Fruit fly (Drosophila melanogaster): Measurements from ENCODE around the gene CG34377.

Gene CG34377

dm6 chr3R:22356464-22357410 is 32.8 kb upstream of the CG34377 start, which contains the start of gene Sar1 (continued):
- TF ChIP-seq CG12071 (GFP tag; optimal IDR thresholded peaks at IDR 0.05) (no peak), hkb (optimal IDR thresholded peaks at IDR 0.05) (peak; percentile 56), hkb (GFP tag; IDR thresholded peaks at IDR 0.05) (no peak), hbn (GFP tag; IDR thresholded peaks at IDR 0.05; ENCODE audit: partially characterized antibody) (peak; percentile 95), ac (GFP tag; optimal IDR thresholded peaks at IDR 0.05) (no peak), sima (GFP tag; optimal IDR thresholded peaks at IDR 0.05) (no peak), Dbx (GFP tag; IDR thresholded peaks at IDR 0.05) (peak; percentile 74; the same call in 2 of the 3 replicates), CG1603 (tag; optimal IDR thresholded peaks at IDR 0.05) (peak; percentile 92), Fer2 (tag; optimal IDR thresholded peaks at IDR 0.05) (no peak), Awh (GFP tag; IDR thresholded peaks at IDR 0.05) (no peak), dmrt11E (tag; optimal IDR thresholded peaks at IDR 0.05) (peak; percentile 5), CG17912 (GFP tag; optimal IDR thresholded peaks at IDR 0.05) (peak; percentile 55), E2f2 (GFP tag; IDR thresholded peaks at IDR 0.05) (peak; percentile 100), gsb (GFP tag; IDR thresholded peaks at IDR 0.05) (no peak), CG42726 (GFP tag; IDR thresholded peaks at IDR 0.05; ENCODE audit: partially characterized antibody) (peak; percentile 96), Mrtf (GFP tag; IDR thresholded peaks at IDR 0.05) (no peak), lmd (GFP tag; IDR thresholded peaks at IDR 0.05) (no peak), MESR4 (GFP tag; optimal IDR thresholded peaks at IDR 0.05) (peak; percentile 86), scrt (GFP tag; optimal IDR thresholded peaks at IDR 0.05) (no peak), D19B (GFP tag; optimal IDR thresholded peaks at IDR 0.05) (no peak), Dek (tag; optimal IDR thresholded peaks at IDR 0.05) (peak; percentile 41), vfl (GFP tag; optimal IDR thresholded peaks at IDR 0.05) (no peak), caup (GFP tag; optimal IDR thresholded peaks at IDR 0.05; ENCODE audit: severe bottlenecking) (peak; percentile 22), slbo (GFP tag; IDR thresholded peaks at IDR 0.05) (peak; percentile 67), nom (GFP tag; optimal IDR thresholded peaks at IDR 0.05) (peak; percentile 37), CG8281 (tag; optimal IDR thresholded peaks at IDR 0.05) (no peak), sug (tag; optimal IDR thresholded peaks at IDR 0.05) (peak; percentile 60), wor (GFP tag; IDR thresholded peaks at IDR 0.05) (no peak), CG6654 (GFP tag; optimal IDR thresholded peaks at IDR 0.05) (no peak), CG3065 (GFP tag; optimal IDR thresholded peaks at IDR 0.05) (peak; percentile 18), pb (GFP tag; optimal IDR thresholded peaks at IDR 0.05) (no peak), Dll (GFP tag; IDR thresholded peaks at IDR 0.05; ENCODE audit: partially characterized antibody) (peak; percentile 95), CG13894 (tag; optimal IDR thresholded peaks at IDR 0.05) (no peak), zen2 (GFP tag; IDR thresholded peaks at IDR 0.05; ENCODE audit: partially characterized antibody) (peak; percentile 82), Mad (GFP tag; optimal IDR thresholded peaks at IDR 0.05) (peak; percentile 63), CG31365 (tag; optimal IDR thresholded peaks at IDR 0.05) (no peak), stwl (tag; optimal IDR thresholded peaks at IDR 0.05) (peak; percentile 94), Myb (GFP tag; optimal IDR thresholded peaks at IDR 0.05) (peak; percentile 74), yki (optimal IDR thresholded peaks at IDR 0.05) (peak; percentile 44), HLH3B (GFP tag; IDR thresholded peaks at IDR 0.05) (no peak; the same call in 1 of the 2 replicates), CG3407 (GFP tag; optimal IDR thresholded peaks at IDR 0.05) (no peak), hth (optimal IDR thresholded peaks at IDR 0.05) (no peak), CG7745 (tag; optimal IDR thresholded peaks at IDR 0.05) (no peak), CG13287 (GFP tag; IDR thresholded peaks at IDR 0.05; ENCODE audit: partially characterized antibody) (peak; percentile 98), CG8765 (GFP tag; IDR thresholded peaks at IDR 0.05) (peak; percentile 33; the same call in 1 of the 2 replicates), CG11723 (GFP tag; optimal IDR thresholded peaks at IDR 0.05) (no peak), MTF-1 (GFP tag; optimal IDR thresholded peaks at IDR 0.05; ENCODE audit: borderline replicate concordance) (no peak), CG31224 (GFP tag; IDR thresholded peaks at IDR 0.05) (no peak), CG2202 (tag; optimal IDR thresholded peaks at IDR 0.05) (peak; percentile 12)
